Worm (Caenorhabditis elegans) whole organism, L1 larva: ENCODE measurements around the gene C06A12.19.

Source experiments
- C16A3.4 ChIP-seq: fragments of 150-350 bp; optimal IDR thresholded peaks from 2 replicates; lab custom pipeline; 2014; ENCODE audit warnings: missing biosample characterization, missing genetic modification characterization
- F16B12.6 ChIP-seq: fragments of 150-350 bp; optimal IDR thresholded peaks from 2 replicates; lab custom pipeline; 2014; ENCODE audit warnings: missing biosample characterization, missing genetic modification characterization
- blmp-1 ChIP-seq: fragments of 150-350 bp; optimal IDR thresholded peaks from 2 replicates; lab custom pipeline; 2014; ENCODE audit warnings: missing biosample characterization, missing genetic modification characterization
- ceh-63 ChIP-seq: fragments of 200-800 bp; sonication (Bioruptor generic); optimal IDR thresholded peaks from 2 replicates; lab custom pipeline; 2018; ENCODE audit warnings: mild to moderate bottlenecking, missing genetic modification characterization, missing compliant biosample characterization
- ceh-8 ChIP-seq: fragments of 200-800 bp; sonication (Bioruptor generic); optimal IDR thresholded peaks from 2 replicates; lab custom pipeline; 2018; ENCODE audit warnings: mild to moderate bottlenecking, missing genetic modification characterization, moderate library complexity, missing compliant biosample characterization
- ceh-82 ChIP-seq, 3 experiments: fragments of 150-350 bp in 1 of 3; sonication (generic microtip) in 2 of 3; optimal IDR thresholded peaks; 2 replicates each; lab custom pipeline; 2014 to 2017; ENCODE audit warnings: missing biosample characterization in 3 of 3, missing genetic modification characterization in 3 of 3
- ceh-88 ChIP-seq: fragments of 200-800 bp; sonication (Bioruptor generic); IDR thresholded peaks from 2 replicates; pipeline ENCODE4 v1.3.6; 2022; ENCODE audit warnings: missing genetic modification characterization, missing compliant biosample characterization
- dpl-1 ChIP-seq, 3 experiments: fragments of 150-350 bp in 2 of 3; sonication (generic microtip) in 1 of 3; optimal IDR thresholded peaks; 2 replicates each; lab custom pipeline; 2014 to 2017; ENCODE audit warnings: missing biosample characterization in 3 of 3, missing genetic modification characterization in 3 of 3, missing genetic modification reagents in 3 of 3
- dsc-1 ChIP-seq: sonication (generic microtip); optimal IDR thresholded peaks from 2 replicates; lab custom pipeline; 2016; ENCODE audit warnings: mild to moderate bottlenecking, missing genetic modification characterization, missing compliant biosample characterization
- efl-1 ChIP-seq, 4 experiments: fragments of 150-350 bp; optimal IDR thresholded peaks in 3 of 4; peaks in 1 of 4; 1 replicate in 1 of 4; 2 replicates in 3 of 4; lab custom pipeline; 2014; ENCODE audit warnings: missing biosample characterization in 2 of 4, missing genetic modification characterization in 2 of 4, missing genetic modification reagents in 2 of 4
- fkh-8 ChIP-seq: sonication (generic microtip); optimal IDR thresholded peaks from 2 replicates; lab custom pipeline; 2016; ENCODE audit warnings: mild to moderate bottlenecking, missing genetic modification characterization, missing compliant biosample characterization
- fos-1 ChIP-seq: fragments of 150-350 bp; optimal IDR thresholded peaks from 2 replicates; lab custom pipeline; 2014; ENCODE audit warnings: missing biosample characterization, missing genetic modification characterization
- hlh-4 ChIP-seq: sonication (generic microtip); optimal IDR thresholded peaks from 2 replicates; lab custom pipeline; 2016; ENCODE audit warnings: mild to moderate bottlenecking, missing genetic modification characterization, missing compliant biosample characterization
- hpl-2 ChIP-seq: fragments of 150-350 bp; optimal IDR thresholded peaks from 2 replicates; lab custom pipeline; 2014; ENCODE audit warnings: missing biosample characterization, missing genetic modification reagents, missing genetic modification characterization
- jun-1 ChIP-seq: fragments of 150-350 bp; optimal IDR thresholded peaks from 2 replicates; lab custom pipeline; 2014; ENCODE audit warnings: missing biosample characterization, missing genetic modification reagents, missing genetic modification characterization
- lin-35 ChIP-seq, 2 experiments: fragments of 150-350 bp; optimal IDR thresholded peaks; 2 replicates each; lab custom pipeline; 2014; ENCODE audit warnings: missing biosample characterization in 2 of 2, missing genetic modification characterization in 2 of 2, missing genetic modification reagents in 2 of 2
- lir-3 ChIP-seq: sonication (generic microtip); optimal IDR thresholded peaks from 2 replicates; lab custom pipeline; 2016; ENCODE audit warnings: mild to moderate bottlenecking, missing genetic modification characterization, moderate library complexity, missing compliant biosample characterization; ENCODE audit not compliant: poor library complexity
- lsy-2 ChIP-seq, 2 experiments: fragments of 150-350 bp; optimal IDR thresholded peaks; 2 replicates each; lab custom pipeline; 2014; ENCODE audit warnings: missing biosample characterization in 2 of 2, missing genetic modification characterization in 2 of 2
- mab-9 ChIP-seq: fragments of 200-800 bp; sonication (Bioruptor generic); IDR thresholded peaks from 2 replicates; pipeline ENCODE4 v1.3.6; 2022; ENCODE audit warnings: missing genetic modification reagents, missing genetic modification characterization, missing compliant biosample characterization
- mep-1 ChIP-seq: fragments of 150-350 bp; optimal IDR thresholded peaks from 2 replicates; lab custom pipeline; 2014; ENCODE audit warnings: missing biosample characterization, missing genetic modification characterization
- nhr-12 ChIP-seq: sonication (generic microtip); optimal IDR thresholded peaks from 2 replicates; lab custom pipeline; 2017; ENCODE audit warnings: missing biosample characterization, missing genetic modification characterization
- nhr-19 ChIP-seq: fragments of 200-800 bp; sonication (Bioruptor generic); conservative IDR thresholded peaks from 2 replicates; pipeline ENCODE4 v1.3.6; 2022; ENCODE audit warnings: missing genetic modification characterization, missing compliant biosample characterization
- nhr-20 ChIP-seq: sonication (generic microtip); optimal IDR thresholded peaks from 2 replicates; lab custom pipeline; 2016; ENCODE audit warnings: mild to moderate bottlenecking, missing genetic modification characterization, missing compliant biosample characterization
- nhr-237 ChIP-seq: fragments of 150-350 bp; optimal IDR thresholded peaks from 2 replicates; lab custom pipeline; 2014; ENCODE audit warnings: missing biosample characterization, missing genetic modification characterization
- nhr-28 ChIP-seq: fragments of 150-350 bp; optimal IDR thresholded peaks from 2 replicates; lab custom pipeline; 2014; ENCODE audit warnings: missing biosample characterization, missing genetic modification characterization
- nhr-47 ChIP-seq: sonication (generic microtip); optimal IDR thresholded peaks from 2 replicates; lab custom pipeline; 2016; ENCODE audit warnings: mild to moderate bottlenecking, missing genetic modification characterization, moderate library complexity, missing compliant biosample characterization
- nhr-77 ChIP-seq: fragments of 150-350 bp; optimal IDR thresholded peaks from 2 replicates; lab custom pipeline; 2014; ENCODE audit warnings: missing biosample characterization, missing genetic modification characterization
- nhr-85 ChIP-seq: sonication (generic microtip); peaks from one replicate; lab custom pipeline; 2016; ENCODE audit warnings: missing genetic modification characterization, inconsistent platforms, missing compliant biosample characterization
- nhr-90 ChIP-seq: sonication (generic microtip); optimal IDR thresholded peaks from 2 replicates; lab custom pipeline; 2016; ENCODE audit warnings: mild to moderate bottlenecking, missing genetic modification characterization, missing compliant biosample characterization; ENCODE audit not compliant: poor library complexity
- rnt-1 ChIP-seq: sonication (generic microtip); optimal IDR thresholded peaks from 2 replicates; lab custom pipeline; 2016; ENCODE audit warnings: mild to moderate bottlenecking, missing genetic modification characterization, moderate library complexity, missing compliant biosample characterization
- skn-1 ChIP-seq: fragments of 150-350 bp; optimal IDR thresholded peaks from 2 replicates; lab custom pipeline; 2014; ENCODE audit warnings: missing biosample characterization, missing genetic modification characterization
- snu-23 ChIP-seq: sonication (generic microtip); optimal IDR thresholded peaks from 2 replicates; lab custom pipeline; 2016; ENCODE audit warnings: missing genetic modification characterization, missing compliant biosample characterization
- sup-37 ChIP-seq: fragments of 200-800 bp; sonication (Bioruptor generic); optimal IDR thresholded peaks from 2 replicates; lab custom pipeline; 2018; ENCODE audit warnings: mild to moderate bottlenecking, missing genetic modification characterization, missing compliant biosample characterization
- swsn-7 ChIP-seq: sonication (generic microtip); optimal IDR thresholded peaks from 2 replicates; lab custom pipeline; 2016; ENCODE audit warnings: missing genetic modification characterization, missing compliant biosample characterization
- tbx-2 ChIP-seq: sonication (generic microtip); optimal IDR thresholded peaks from 2 replicates; lab custom pipeline; 2016; ENCODE audit warnings: missing genetic modification characterization, missing compliant biosample characterization
- tlp-1 ChIP-seq: fragments of 150-350 bp; optimal IDR thresholded peaks from 2 replicates; lab custom pipeline; 2014; ENCODE audit warnings: missing biosample characterization, missing genetic modification characterization
- unc-130 ChIP-seq: fragments of 150-350 bp; optimal IDR thresholded peaks from 2 replicates; lab custom pipeline; 2017; ENCODE audit warnings: missing biosample characterization, missing genetic modification characterization, inconsistent platforms
- xbp-1 ChIP-seq: sonication (generic microtip); optimal IDR thresholded peaks from 2 replicates; lab custom pipeline; 2016; ENCODE audit warnings: missing genetic modification characterization, missing compliant biosample characterization

The C06A12.19 gene

DNA sequence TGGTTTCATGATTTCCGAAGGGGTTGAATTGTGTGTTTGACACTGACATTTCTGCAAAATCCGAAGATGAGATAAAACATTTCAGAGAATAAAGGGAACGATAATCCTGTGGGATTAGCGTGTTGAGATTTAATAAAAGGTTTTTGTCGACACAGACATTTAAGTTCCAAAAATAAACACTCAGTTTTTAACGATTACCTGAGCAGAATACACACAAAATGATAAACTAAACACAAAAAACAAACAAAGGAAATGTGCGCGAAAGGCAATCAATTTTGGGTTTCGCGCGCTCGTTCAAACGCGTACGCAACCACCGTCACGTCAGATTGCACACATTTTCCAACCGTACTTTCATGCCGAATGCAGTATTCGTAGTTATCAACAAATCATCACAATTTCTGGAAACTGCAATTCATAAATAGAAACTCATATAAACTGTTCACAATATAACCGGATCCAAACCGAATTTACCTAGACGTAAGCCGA is 21.4 kb upstream of the C06A12.19 start, which contains the start of gene rif-1.1:
TSS of gene rif-1.1 (minus strand) at position 51 of the 486 bp plus-strand sequence.
- peak; percentile 30 for TF ChIP-seq nhr-90 (tag; lab: Kevin White, UChicago)
- TF ChIP-seq fos-1 (tag; lab: Kevin White, UChicago): peak; percentile 19
- peak; percentile 48 for TF ChIP-seq swsn-7 (tag; lab: Kevin White, UChicago)
- peak; percentile 89 for TF ChIP-seq F16B12.6 (tag; lab: Kevin White, UChicago)
- peak; percentile 52 for TF ChIP-seq skn-1 (tag; lab: Kevin White, UChicago)
- no peak for TF ChIP-seq sup-37 (GFP tag; lab: Kevin White, UChicago)
- TF ChIP-seq C16A3.4: peak; percentile 70
- peak; percentile 93 to 94 for TF ChIP-seq efl-1 (optimal IDR thresholded peaks at IDR 0.05; lab: Kevin White, UChicago)
- TF ChIP-seq efl-1 (GFP tag; optimal IDR thresholded peaks at IDR 0.05 in 1 of 2; lab: Kevin White, UChicago): peak; percentile 93 to 99
- peak in 1 of 3 experiments; percentile 57 for TF ChIP-seq ceh-82 (tag; optimal IDR thresholded peaks at IDR 0.05; lab: Kevin White, UChicago)
- peak; percentile 17 for TF ChIP-seq xbp-1 (tag; lab: Kevin White, UChicago)
- TF ChIP-seq tlp-1 (tag; lab: Kevin White, UChicago): no peak
- peak; percentile 44 for TF ChIP-seq nhr-20 (tag; lab: Kevin White, UChicago)
- no peak for TF ChIP-seq ceh-8 (GFP tag; lab: Kevin White, UChicago)
- TF ChIP-seq lin-35 (GFP tag; optimal IDR thresholded peaks at IDR 0.05; lab: Kevin White, UChicago): peak; percentile 91 to 97
- TF ChIP-seq fkh-8: peak; percentile 33
- no peak for TF ChIP-seq mab-9
- peak; percentile 4 for TF ChIP-seq unc-130 (tag; lab: Kevin White, UChicago)
- no peak for TF ChIP-seq nhr-12 (tag; lab: Kevin White, UChicago)
- TF ChIP-seq blmp-1 (tag; lab: Kevin White, UChicago): peak; percentile 42
- TF ChIP-seq nhr-85 (tag; lab: Kevin White, UChicago): peak; percentile 5
- TF ChIP-seq hlh-4: no peak
- no peak for TF ChIP-seq nhr-28
- TF ChIP-seq jun-1 (tag; lab: Kevin White, UChicago): no peak
- peak; percentile 36 for TF ChIP-seq tbx-2 (tag; lab: Kevin White, UChicago)
- peak; percentile 57 to 95 for TF ChIP-seq lsy-2 (tag; optimal IDR thresholded peaks at IDR 0.05; lab: Kevin White, UChicago)
- TF ChIP-seq mep-1 (tag; lab: Kevin White, UChicago): no peak
- TF ChIP-seq nhr-47 (tag; lab: Kevin White, UChicago): peak; percentile 56
- peak; percentile 91 to 94 (median 92) for TF ChIP-seq dpl-1 (GFP tag; optimal IDR thresholded peaks at IDR 0.05; lab: Kevin White, UChicago)
- peak; percentile 6 for TF ChIP-seq hpl-2 (GFP tag; lab: Kevin White, UChicago)
- peak; percentile 59 for TF ChIP-seq snu-23 (GFP tag; lab: Kevin White, UChicago)
- peak; percentile 41 for TF ChIP-seq nhr-77
- TF ChIP-seq ceh-63 (GFP tag; lab: Kevin White, UChicago): no peak
- TF ChIP-seq ceh-88 (GFP tag; lab: Robert Waterston, UW): no peak
- peak; percentile 22 for TF ChIP-seq dsc-1 (tag; lab: Kevin White, UChicago)
- peak; percentile 54 for TF ChIP-seq rnt-1 (tag; lab: Kevin White, UChicago)

DNA sequence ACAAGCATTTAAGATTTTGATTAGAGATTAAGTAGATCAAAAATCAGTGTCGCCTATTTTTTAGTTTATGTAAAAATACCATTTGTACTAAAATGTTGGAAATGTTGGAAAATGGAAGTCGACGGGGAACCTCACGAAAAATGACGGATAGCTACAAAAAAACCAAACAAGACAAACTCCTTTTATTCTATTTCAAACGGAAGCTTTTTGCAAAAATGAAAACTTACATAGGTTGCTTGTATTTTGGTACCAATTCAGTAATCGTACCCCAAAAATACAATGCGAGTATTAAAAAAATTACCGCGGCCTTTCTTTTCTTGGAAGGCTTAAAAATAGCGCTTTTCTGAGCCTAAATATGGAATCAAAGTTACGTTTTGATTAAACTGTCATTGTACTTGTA is 14.1 kb upstream of the C06A12.19 start:
- TF ChIP-seq mab-9 (no peak), efl-1 (optimal IDR thresholded peaks at IDR 0.05; lab: Kevin White, UChicago) (no peak), efl-1 (GFP tag; optimal IDR thresholded peaks at IDR 0.05 in 1 of 2; lab: Kevin White, UChicago) (peak in 1 of 2 experiments; percentile 10)

DNA sequence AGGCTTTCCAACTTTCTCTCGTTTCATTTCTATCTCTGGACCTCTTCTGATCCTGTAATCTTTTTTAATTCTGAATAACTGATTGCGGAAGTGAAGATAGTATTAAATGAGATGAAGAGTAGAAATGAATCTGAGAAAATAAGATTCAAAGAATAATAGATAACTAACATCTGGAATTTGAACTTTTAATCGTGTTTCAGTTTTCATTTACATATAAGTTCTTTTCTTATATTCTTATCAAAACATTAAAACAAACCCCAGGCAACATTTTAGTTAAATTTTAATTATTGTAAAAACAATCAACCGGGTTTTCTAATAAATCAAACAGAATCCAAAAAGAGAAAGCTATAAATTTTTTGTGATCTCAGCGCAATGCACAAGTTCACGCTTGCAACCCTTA is 13.3 kb upstream of the C06A12.19 start:
- TF ChIP-seq nhr-19 (GFP tag; lab: Robert Waterston, UW) (no peak), nhr-77 (no peak), nhr-237 (tag; lab: Kevin White, UChicago) (no peak), nhr-20 (tag; lab: Kevin White, UChicago) (no peak), mab-9 (no peak), blmp-1 (tag; lab: Kevin White, UChicago) (peak; percentile 86), efl-1 (optimal IDR thresholded peaks at IDR 0.05; lab: Kevin White, UChicago) (no peak), efl-1 (GFP tag; optimal IDR thresholded peaks at IDR 0.05 in 1 of 2; lab: Kevin White, UChicago) (peak in 1 of 2 experiments; percentile 62), lir-3 (no peak)
- TF ChIP-seq, all 84 proteins: peak for 2
